Worm (Caenorhabditis elegans) whole organism, L4 larva: Measurements from ENCODE around the gene nhr-100.

Source experiments
- R02D3.7 ChIP-seq: fragments of 150-350 bp; sonication (generic microtip); optimal IDR thresholded peaks from 3 replicates; lab custom pipeline; 2014; ENCODE audit warnings: missing biosample characterization, missing genetic modification characterization
- Y5F2A.4 ChIP-seq: fragments of 200-800 bp; sonication (Bioruptor generic); optimal IDR thresholded peaks from 2 replicates; lab custom pipeline; 2018; ENCODE audit warnings: mild to moderate bottlenecking, missing genetic modification characterization, missing compliant biosample characterization
- dpl-1 ChIP-seq: fragments of 150-350 bp; optimal IDR thresholded peaks from 2 replicates; lab custom pipeline; 2014; ENCODE audit warnings: missing biosample characterization, missing genetic modification reagents, missing genetic modification characterization
- fos-1 ChIP-seq: fragments of 150-350 bp; optimal IDR thresholded peaks from 2 replicates; lab custom pipeline; 2014; ENCODE audit warnings: missing biosample characterization, missing genetic modification characterization
- lin-39 ChIP-seq: fragments of 150-350 bp; optimal IDR thresholded peaks from 2 replicates; lab custom pipeline; 2014; ENCODE audit warnings: missing biosample characterization, missing genetic modification reagents, missing genetic modification characterization
- mdl-1 ChIP-seq, 2 experiments: fragments of 150-350 bp in 1 of 2; sonication (generic microtip) in 1 of 2; optimal IDR thresholded peaks; 2 replicates each; lab custom pipeline; 2014 to 2017; ENCODE audit warnings: missing biosample characterization in 2 of 2, missing genetic modification characterization in 2 of 2
- mep-1 ChIP-seq: fragments of 150-350 bp; sonication (generic microtip); optimal IDR thresholded peaks from 3 replicates; lab custom pipeline; 2014; ENCODE audit warnings: missing biosample characterization, missing genetic modification characterization
- nhr-77 ChIP-seq: fragments of 150-350 bp; optimal IDR thresholded peaks from 2 replicates; lab custom pipeline; 2014; ENCODE audit warnings: missing biosample characterization, missing genetic modification characterization
- saeg-2 ChIP-seq: fragments of 200-800 bp; sonication (Bioruptor generic); IDR thresholded peaks from 2 replicates; pipeline ENCODE4 v1.3.6; 2022; ENCODE audit warnings: missing genetic modification reagents, missing genetic modification characterization, missing compliant biosample characterization
- skn-1 ChIP-seq: fragments of 150-350 bp; optimal IDR thresholded peaks from 2 replicates; lab custom pipeline; 2014; ENCODE audit warnings: missing biosample characterization, missing genetic modification characterization
- unc-39 ChIP-seq: sonication (generic microtip); optimal IDR thresholded peaks from 2 replicates; lab custom pipeline; 2017; ENCODE audit warnings: missing biosample characterization, missing genetic modification characterization
- ztf-11 ChIP-seq: fragments of 150-350 bp; optimal IDR thresholded peaks from 2 replicates; lab custom pipeline; 2014; ENCODE audit warnings: missing biosample characterization, missing genetic modification characterization

- TF ChIP-seq mdl-1 (tag; optimal IDR thresholded peaks at IDR 0.05; lab: Kevin White, UChicago) (no peak), mep-1 (tag; lab: Kevin White, UChicago) (no peak), ztf-11 (tag; lab: Kevin White, UChicago) (no peak), R02D3.7 (tag; lab: Kevin White, UChicago) (no peak), unc-39 (no peak), nhr-77 (tag; lab: Kevin White, UChicago) (no peak), fos-1 (tag; lab: Kevin White, UChicago) (no peak), Y5F2A.4 (GFP tag; lab: Kevin White, UChicago) (no peak), saeg-2 (GFP tag; lab: Robert Waterston, UW) (no peak), dpl-1 (GFP tag; lab: Kevin White, UChicago) (no peak), lin-39 (tag; lab: Kevin White, UChicago) (no peak), skn-1 (tag; lab: Kevin White, UChicago) (no peak)
Observed at ce11 chrIV:9733904-9734303, 5.4 kb downstream of the nhr-100 start.
